Fruit fly (Drosophila melanogaster): ENCODE data around the gene zld.
A peak's percentile ranks its signal among the peaks of the same experiment; 100 is the strongest.

The zld gene

dm6 chrX:19769821-19770519 is 13.4 kb downstream of the zld start (continued):
- peak; percentile 39 for TF ChIP-seq CG34406 (GFP tag; optimal IDR thresholded peaks at IDR 0.05)
- peak; percentile 56 for TF ChIP-seq CG10669 (GFP tag; optimal IDR thresholded peaks at IDR 0.05)
- peak; percentile 46 for TF ChIP-seq vri (GFP tag; optimal IDR thresholded peaks at IDR 0.05)
- peak; percentile 17 for TF ChIP-seq Sox15 (GFP tag; optimal IDR thresholded peaks at IDR 0.05)
- no peak for TF ChIP-seq CG11294 (GFP tag; IDR thresholded peaks at IDR 0.05)
- 0 out of 3 replicates have a peak, but pooled peaks have one; percentile 15 for TF ChIP-seq CG8119 (GFP tag; IDR thresholded peaks at IDR 0.05)
- TF ChIP-seq Eip75B (GFP tag; optimal IDR thresholded peaks at IDR 0.05): peak; percentile 43
- TF ChIP-seq CG15336 (GFP tag; IDR thresholded peaks at IDR 0.05): no peak; the same call in 1 of the 2 replicates
- peak; percentile 62 for TF ChIP-seq CG3919 (GFP tag; optimal IDR thresholded peaks at IDR 0.05)
- peak; percentile 46 for TF ChIP-seq pdm3 (GFP tag; optimal IDR thresholded peaks at IDR 0.05)
- TF ChIP-seq Lpt (GFP tag; optimal IDR thresholded peaks at IDR 0.05): no peak
- TF ChIP-seq CG10631 (GFP tag; optimal IDR thresholded peaks at IDR 0.05): peak; percentile 51
- TF ChIP-seq CG6808 (GFP tag; optimal IDR thresholded peaks at IDR 0.05): peak; percentile 52
- peak; percentile 40 for TF ChIP-seq Ets21C (GFP tag; optimal IDR thresholded peaks at IDR 0.05)
- peak; percentile 26 for TF ChIP-seq CG1621 (tag; optimal IDR thresholded peaks at IDR 0.05)
- peak; percentile 32 for TF ChIP-seq acj6 (GFP tag; optimal IDR thresholded peaks at IDR 0.05)
- no peak for TF ChIP-seq CG11762 (GFP tag; optimal IDR thresholded peaks at IDR 0.05; ENCODE audit: insufficient read depth)
- TF ChIP-seq spab (GFP tag; optimal IDR thresholded peaks at IDR 0.05): peak; percentile 41
- peak; percentile 68 for TF ChIP-seq Hr39 (GFP tag; optimal IDR thresholded peaks at IDR 0.05)
- peak; percentile 34 for TF ChIP-seq achi (GFP tag; optimal IDR thresholded peaks at IDR 0.05)
- TF ChIP-seq CG7368 (GFP tag; optimal IDR thresholded peaks at IDR 0.05): peak; percentile 39
- TF ChIP-seq cyc (GFP tag; optimal IDR thresholded peaks at IDR 0.05): peak; percentile 57
- peak; percentile 31 for TF ChIP-seq net (GFP tag; optimal IDR thresholded peaks at IDR 0.05)
- TF ChIP-seq CG31627 (GFP tag; optimal IDR thresholded peaks at IDR 0.05): peak; percentile 37

DNA sequence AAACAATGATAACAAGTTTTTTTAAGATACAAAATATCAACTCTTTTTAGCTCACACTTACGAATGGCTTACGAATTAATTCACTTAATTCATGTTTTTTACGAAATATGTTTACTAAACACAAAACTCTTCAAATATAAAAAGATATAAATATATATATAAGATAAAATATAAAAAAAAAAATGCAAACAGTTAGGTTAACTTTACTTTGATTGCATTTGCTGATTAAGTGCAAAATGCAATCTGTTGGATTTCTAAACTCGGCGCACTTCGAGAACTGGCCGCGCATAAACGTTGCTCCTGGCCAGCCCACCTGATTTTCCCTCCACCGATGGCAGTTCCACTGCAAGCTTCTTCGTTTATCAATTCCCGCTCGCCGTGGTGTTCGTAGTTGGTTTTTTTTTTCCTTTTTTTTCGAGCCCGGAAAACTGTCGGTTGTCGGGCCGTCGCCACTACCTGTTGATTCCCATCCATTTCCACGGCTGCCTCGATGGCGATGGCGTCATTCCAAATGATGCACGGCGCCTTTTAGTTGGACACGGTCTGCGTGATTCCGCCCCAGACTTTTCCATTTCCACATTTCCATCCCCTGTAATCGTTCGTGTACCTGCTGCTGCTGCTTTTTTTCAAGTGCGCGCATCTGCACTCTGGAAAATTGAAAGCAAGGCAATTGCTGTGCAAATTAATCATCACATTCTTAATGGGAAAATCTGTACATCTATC is 17.7 kb downstream of the zld start:
- TF ChIP-seq Hr38 (GFP tag; optimal IDR thresholded peaks at IDR 0.05) (no peak), CG11902 (GFP tag; optimal IDR thresholded peaks at IDR 0.05) (no peak), CG3032 (tag; optimal IDR thresholded peaks at IDR 0.05) (no peak), acj6 (GFP tag; optimal IDR thresholded peaks at IDR 0.05) (no peak), fkh (GFP tag; optimal IDR thresholded peaks at IDR 0.05) (no peak), Eip78C (GFP tag) (no peak), dac (GFP tag; optimal IDR thresholded peaks at IDR 0.05) (no peak), Hr39 (GFP tag; optimal IDR thresholded peaks at IDR 0.05) (no peak), fd85E (GFP tag; optimal IDR thresholded peaks at IDR 0.05) (no peak), Ets96B (tag; optimal IDR thresholded peaks at IDR 0.05) (no peak), fd59A (GFP tag; optimal IDR thresholded peaks at IDR 0.05) (no peak), ss (GFP tag; optimal IDR thresholded peaks at IDR 0.05) (no peak), achi (GFP tag; optimal IDR thresholded peaks at IDR 0.05) (no peak), Met (GFP tag; optimal IDR thresholded peaks at IDR 0.05) (no peak), CG8319 (GFP tag; optimal IDR thresholded peaks at IDR 0.05) (no peak), spab (GFP tag; optimal IDR thresholded peaks at IDR 0.05) (no peak), Lpt (GFP tag; optimal IDR thresholded peaks at IDR 0.05) (no peak), vri (GFP tag; optimal IDR thresholded peaks at IDR 0.05) (no peak)
